Worm (Caenorhabditis elegans) whole organism, midembryonic: ENCODE measurements around the gene smex-2.

Experiments
- T22C8.4 ChIP-seq: fragments of 200-800 bp; sonication (Bioruptor generic); IDR thresholded peaks from 2 replicates; pipeline ENCODE4 v1.3.6; 2022; ENCODE audit warnings: missing genetic modification characterization, missing compliant biosample characterization
- cog-1 ChIP-seq: sonication (generic microtip); optimal IDR thresholded peaks from 2 replicates; lab custom pipeline; 2016; ENCODE audit warnings: missing genetic modification characterization, missing compliant biosample characterization
- flt-1 ChIP-seq: fragments of 200-800 bp; sonication (Bioruptor generic); IDR thresholded peaks from 2 replicates; pipeline ENCODE4 v1.3.6; 2022; ENCODE audit warnings: missing genetic modification characterization, missing compliant biosample characterization
- klf-2 ChIP-seq: fragments of 200-800 bp; sonication (Bioruptor generic); conservative IDR thresholded peaks from 2 replicates; pipeline ENCODE4 v1.3.6; 2022; ENCODE audit warnings: missing genetic modification reagents, missing genetic modification characterization, missing compliant biosample characterization
- med-1 ChIP-seq: sonication (generic microtip); optimal IDR thresholded peaks from 2 replicates; lab custom pipeline; 2017; ENCODE audit warnings: missing genetic modification characterization, mild to moderate bottlenecking, missing compliant biosample characterization, antibody characterized with exemption, missing genetic modification reagents; ENCODE audit not compliant: insufficient read depth
- ref-1 ChIP-seq: fragments of 200-800 bp; sonication (Bioruptor generic); conservative IDR thresholded peaks from 2 replicates; pipeline ENCODE4 v1.3.6; 2022; ENCODE audit warnings: missing genetic modification reagents, missing genetic modification characterization, missing compliant biosample characterization
- tab-1 ChIP-seq: fragments of 200-800 bp; sonication (Bioruptor generic); IDR thresholded peaks from 2 replicates; pipeline ENCODE4 v1.3.6; 2022; ENCODE audit warnings: missing genetic modification characterization, missing compliant biosample characterization
- ztf-29 ChIP-seq: fragments of 200-800 bp; sonication (Bioruptor generic); IDR thresholded peaks from 2 replicates; pipeline ENCODE4 v1.3.6; 2022; ENCODE audit warnings: missing genetic modification reagents, missing genetic modification characterization, missing compliant biosample characterization

DNA sequence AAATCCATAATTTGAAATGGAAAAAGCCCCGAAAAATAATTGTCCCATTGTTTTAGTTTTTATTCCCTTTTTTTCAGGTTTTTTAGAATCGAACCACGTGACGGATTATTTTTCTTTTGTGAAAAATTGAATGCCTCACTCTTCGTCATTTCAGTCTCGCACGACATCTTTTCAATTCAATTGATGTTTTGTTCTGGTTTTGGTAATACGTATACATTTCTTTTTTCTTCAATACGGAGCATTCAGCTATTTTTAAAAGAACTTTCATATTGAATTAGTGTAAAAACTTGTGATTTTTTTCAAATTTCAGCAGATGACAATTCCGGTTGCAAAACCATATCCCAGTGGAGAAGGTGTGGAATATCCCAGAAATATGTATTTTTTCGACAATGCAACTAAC lies 25.5 kb upstream of the smex-2 start, which contains the start of gene F49H12.7:
- TF ChIP-seq flt-1 (GFP tag; lab: Robert Waterston, UW): no peak
- no peak for TF ChIP-seq klf-2 (GFP tag; lab: Robert Waterston, UW)
- no peak for TF ChIP-seq tab-1 (GFP tag; lab: Robert Waterston, UW)
- no peak for TF ChIP-seq ref-1 (GFP tag; lab: Robert Waterston, UW)
- no peak for TF ChIP-seq med-1 (GFP tag; lab: Kevin White, UChicago)
- TF ChIP-seq T22C8.4: no peak
- TF ChIP-seq cog-1 (tag; lab: Kevin White, UChicago): no peak
- TF ChIP-seq ztf-29 (GFP tag; lab: Robert Waterston, UW): no peak
